Fruit fly (Drosophila melanogaster): Measurements from ENCODE around the gene cdm.

Gene cdm

DNA sequence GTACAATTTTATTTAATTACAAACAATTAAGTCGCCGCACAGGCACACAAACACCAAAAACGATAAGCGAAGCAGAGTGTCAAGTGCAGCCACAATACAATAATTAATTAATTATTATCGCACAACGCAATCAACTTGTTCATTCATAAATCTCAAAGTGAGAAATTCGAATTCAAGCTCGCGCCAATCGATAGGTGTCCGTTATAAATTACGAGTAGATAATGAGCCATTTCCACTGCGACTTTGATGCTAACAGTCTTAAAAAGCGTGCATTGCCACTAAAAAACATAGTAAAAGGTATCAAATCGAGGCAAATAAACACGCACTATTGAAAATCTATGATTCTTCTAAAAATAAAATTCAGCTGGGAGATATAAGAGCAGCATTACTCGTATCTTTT, 47.0 kb upstream of the cdm start (continued):
- TF ChIP-seq CG2120 (GFP tag; optimal IDR thresholded peaks at IDR 0.05) (no peak), zen2 (GFP tag; IDR thresholded peaks at IDR 0.05; ENCODE audit: partially characterized antibody) (no peak), HLH4C (GFP tag; IDR thresholded peaks at IDR 0.05; ENCODE audit: partially characterized antibody) (0 out of 3 replicates have a peak, but pooled peaks have one; percentile 25), Doc2 (GFP tag; IDR thresholded peaks at IDR 0.05) (no peak), CG10565 (GFP tag; optimal IDR thresholded peaks at IDR 0.05) (no peak), CG4404 (GFP tag; IDR thresholded peaks at IDR 0.05) (no peak), CG17802 (tag; optimal IDR thresholded peaks at IDR 0.05) (peak; percentile 86), hb (GFP tag; IDR thresholded peaks at IDR 0.05; ENCODE audit: partially characterized antibody) (no peak), oc (tag; optimal IDR thresholded peaks at IDR 0.05) (no peak), BEAF-32 (GFP tag; optimal IDR thresholded peaks at IDR 0.05) (peak; percentile 41), Lhr (GFP tag; optimal IDR thresholded peaks at IDR 0.05) (no peak), bsh (GFP tag; optimal IDR thresholded peaks at IDR 0.05) (no peak), CG5953 (GFP tag; IDR thresholded peaks at IDR 0.05) (no peak), CG6683 (GFP tag; optimal IDR thresholded peaks at IDR 0.05) (no peak), Dref (GFP tag; IDR thresholded peaks at IDR 0.05) (peak; percentile 46; the same call in 1 of the 2 replicates), ssp (GFP tag; IDR thresholded peaks at IDR 0.05) (peak; percentile 84), fd96Cb (tag; optimal IDR thresholded peaks at IDR 0.05) (no peak), CG13296 (GFP tag; optimal IDR thresholded peaks at IDR 0.05) (no peak), Bteb2 (GFP tag; optimal IDR thresholded peaks at IDR 0.05) (no peak), CG18262 (tag; optimal IDR thresholded peaks at IDR 0.05) (no peak), ase (GFP tag; IDR thresholded peaks at IDR 0.05) (no peak), pnt (GFP tag; optimal IDR thresholded peaks at IDR 0.05) (no peak), CG2116 (GFP tag; optimal IDR thresholded peaks at IDR 0.05) (peak; percentile 10), onecut (GFP tag; IDR thresholded peaks at IDR 0.05) (no peak), CG1603 (tag; optimal IDR thresholded peaks at IDR 0.05) (peak; percentile 26), sens-2 (GFP tag; IDR thresholded peaks at IDR 0.05) (no peak), corto (GFP tag; optimal IDR thresholded peaks at IDR 0.05) (no peak), vvl (GFP tag; IDR thresholded peaks at IDR 0.05) (no peak), eyg (GFP tag; optimal IDR thresholded peaks at IDR 0.05) (no peak), Dp (GFP tag; optimal IDR thresholded peaks at IDR 0.05) (peak; percentile 60), MESR4 (GFP tag; optimal IDR thresholded peaks at IDR 0.05) (no peak), zf30C (GFP tag; optimal IDR thresholded peaks at IDR 0.05) (no peak), pzg (GFP tag; optimal IDR thresholded peaks at IDR 0.05) (peak; percentile 37), NFAT (GFP tag; IDR thresholded peaks at IDR 0.05) (no peak), ems (GFP tag; optimal IDR thresholded peaks at IDR 0.05) (no peak), hkb (optimal IDR thresholded peaks at IDR 0.05) (no peak), hkb (GFP tag; IDR thresholded peaks at IDR 0.05) (no peak), row (GFP tag; IDR thresholded peaks at IDR 0.05) (peak; percentile 20; the same call in 1 of the 3 replicates), exex (tag; optimal IDR thresholded peaks at IDR 0.05) (peak; percentile 9), CG16815 (GFP tag; optimal IDR thresholded peaks at IDR 0.05) (no peak), hbn (GFP tag; IDR thresholded peaks at IDR 0.05; ENCODE audit: partially characterized antibody) (no peak), Bgb (GFP tag; IDR thresholded peaks at IDR 0.05; ENCODE audit: partially characterized antibody) (no peak), sim (GFP tag; IDR thresholded peaks at IDR 0.05) (no peak), Med (GFP tag) (peak; percentile 50), pros (GFP tag; optimal IDR thresholded peaks at IDR 0.05) (no peak), CG3847 (GFP tag; IDR thresholded peaks at IDR 0.05) (no peak), Sry-δ (GFP tag; optimal IDR thresholded peaks at IDR 0.05) (peak; percentile 32), so (GFP tag; IDR thresholded peaks at IDR 0.05) (no peak), sug (tag; optimal IDR thresholded peaks at IDR 0.05) (no peak), CG13123 (GFP tag; optimal IDR thresholded peaks at IDR 0.05) (no peak), ash1 (GFP tag; optimal IDR thresholded peaks at IDR 0.05) (no peak)
